Fruit fly (Drosophila melanogaster): Measurements from ENCODE around the gene CG5708.

Gene CG5708

DNA sequence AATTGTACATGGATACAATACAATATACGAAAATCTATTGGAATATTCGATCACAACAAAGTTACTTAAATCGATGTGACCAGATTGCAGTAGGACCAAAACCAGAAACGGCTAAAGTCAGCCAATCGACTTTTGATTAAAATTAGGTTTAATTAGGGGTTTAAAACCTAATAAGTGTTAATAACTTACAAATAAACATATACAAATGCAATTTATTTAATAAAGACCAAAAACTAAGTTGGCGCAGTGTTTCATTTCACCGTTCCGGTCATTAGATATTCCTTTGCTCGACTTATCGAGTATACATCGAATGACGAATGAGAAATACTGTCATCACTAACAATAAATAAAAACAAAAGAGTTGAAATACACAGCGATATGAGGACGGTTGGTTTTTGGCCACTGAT is 23.8 kb upstream of the CG5708 start, which contains the start of the genes bsk and CG31717 (continued):
- no peak for TF ChIP-seq CG12219 (GFP tag; optimal IDR thresholded peaks at IDR 0.05)
- TF ChIP-seq CG6791 (GFP tag; IDR thresholded peaks at IDR 0.05; ENCODE audit: partially characterized antibody), result peak; percentile 58; the same call in 1 of the 3 replicates
- TF ChIP-seq schlank (tag; optimal IDR thresholded peaks at IDR 0.05), result no peak
- TF ChIP-seq CG1603 (tag; optimal IDR thresholded peaks at IDR 0.05), result peak; percentile 93
- no peak for TF ChIP-seq Mes4 (GFP tag; optimal IDR thresholded peaks at IDR 0.05)
- peak; percentile 73 for TF ChIP-seq CG9797 (GFP tag; optimal IDR thresholded peaks at IDR 0.05)
- peak; percentile 19 for TF ChIP-seq Sin3A (optimal IDR thresholded peaks at IDR 0.05)
- no peak for TF ChIP-seq MTF-1 (GFP tag; optimal IDR thresholded peaks at IDR 0.05; ENCODE audit: borderline replicate concordance)
- peak; percentile 83 for TF ChIP-seq Elba2 (GFP tag; optimal IDR thresholded peaks at IDR 0.05)
- TF ChIP-seq slou (GFP tag; optimal IDR thresholded peaks at IDR 0.05), result no peak
- no peak for TF ChIP-seq CG11093 (GFP tag; IDR thresholded peaks at IDR 0.05)
- TF ChIP-seq lbe (GFP tag; optimal IDR thresholded peaks at IDR 0.05), result peak; percentile 14
- peak; percentile 82 for TF ChIP-seq trem (tag; optimal IDR thresholded peaks at IDR 0.05)
- no peak for TF ChIP-seq Chrac-16 (GFP tag; optimal IDR thresholded peaks at IDR 0.05)
- no peak for TF ChIP-seq Ssrp (tag; optimal IDR thresholded peaks at IDR 0.05)
- peak; percentile 15 for TF ChIP-seq HmgZ (tag; optimal IDR thresholded peaks at IDR 0.05)
- TF ChIP-seq row (GFP tag; IDR thresholded peaks at IDR 0.05), result peak; percentile 65
- peak; percentile 97 for TF ChIP-seq CG30020 (tag; optimal IDR thresholded peaks at IDR 0.05)
- TF ChIP-seq Awh (GFP tag; IDR thresholded peaks at IDR 0.05), result no peak
- no peak for TF ChIP-seq CG6175 (GFP tag; IDR thresholded peaks at IDR 0.05)
- TF ChIP-seq CG1233 (GFP tag; optimal IDR thresholded peaks at IDR 0.05), result no peak
- TF ChIP-seq CG9437 (GFP tag; optimal IDR thresholded peaks at IDR 0.05), result no peak
- TF ChIP-seq CG18262 (tag; optimal IDR thresholded peaks at IDR 0.05), result no peak
- TF ChIP-seq lilli (GFP tag; optimal IDR thresholded peaks at IDR 0.05), result peak; percentile 7
- TF ChIP-seq CG10565 (GFP tag; optimal IDR thresholded peaks at IDR 0.05), result no peak
- no peak for TF ChIP-seq exex (tag; optimal IDR thresholded peaks at IDR 0.05)
- peak; percentile 49; the same call in 1 of the 3 replicates for TF ChIP-seq HLH4C (GFP tag; IDR thresholded peaks at IDR 0.05; ENCODE audit: partially characterized antibody)
- peak; percentile 19 for TF ChIP-seq Hmx (GFP tag; optimal IDR thresholded peaks at IDR 0.05)
- no peak for TF ChIP-seq Dbx (GFP tag; IDR thresholded peaks at IDR 0.05)
- peak; percentile 78 for TF ChIP-seq CG2116 (GFP tag; optimal IDR thresholded peaks at IDR 0.05)
- TF ChIP-seq CG8290 (GFP tag; optimal IDR thresholded peaks at IDR 0.05), result peak; percentile 55
- TF ChIP-seq CG8290 (tag; optimal IDR thresholded peaks at IDR 0.05), result no peak
- peak; percentile 62 for TF ChIP-seq CG14710 (tag; optimal IDR thresholded peaks at IDR 0.05)
- TF ChIP-seq Dp (GFP tag; optimal IDR thresholded peaks at IDR 0.05), result peak; percentile 21
- TF ChIP-seq Dref (GFP tag; IDR thresholded peaks at IDR 0.05), result peak; percentile 71
- TF ChIP-seq CG18619 (GFP tag; optimal IDR thresholded peaks at IDR 0.05), result no peak
- peak; percentile 39; the same call in 1 of the 3 replicates for TF ChIP-seq vnd (GFP tag; IDR thresholded peaks at IDR 0.05; ENCODE audit: partially characterized antibody)
- TF ChIP-seq tll (GFP tag; optimal IDR thresholded peaks at IDR 0.05), result peak in 1 of 2 experiments; percentile 53
- TF ChIP-seq nom (GFP tag; optimal IDR thresholded peaks at IDR 0.05), result peak; percentile 2
- TF ChIP-seq dpn (GFP tag; optimal IDR thresholded peaks at IDR 0.05), result peak in 1 of 2 experiments; percentile 12

DNA sequence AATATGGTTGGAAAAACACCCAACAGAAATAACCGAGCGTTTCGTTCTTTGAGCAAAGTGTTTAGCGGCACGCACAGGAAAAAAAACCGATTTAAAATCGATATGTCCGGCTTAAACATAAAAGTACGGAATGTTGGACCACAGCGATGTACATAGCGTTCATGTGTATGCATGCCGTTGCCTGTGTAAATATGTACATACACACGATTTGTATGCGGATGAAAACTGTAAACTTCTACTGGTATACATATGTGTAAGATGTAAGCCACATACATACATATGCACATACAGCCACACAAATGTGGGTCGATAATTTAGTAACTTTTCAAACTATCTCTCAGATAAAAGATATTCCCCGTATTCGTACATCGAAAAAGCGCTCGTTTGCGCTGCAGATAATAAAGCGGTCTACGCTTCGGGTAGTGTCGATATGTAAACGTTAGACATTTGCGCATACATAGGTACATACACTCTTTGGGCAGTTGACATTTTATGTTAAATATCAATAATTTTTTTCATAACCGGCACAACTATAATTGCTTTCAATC is 23.1 kb upstream of the CG5708 start:
- peak; percentile 2 for TF ChIP-seq Spps (tag; optimal IDR thresholded peaks at IDR 0.05)
- TF ChIP-seq mld (GFP tag; IDR thresholded peaks at IDR 0.05; ENCODE audit: partially characterized antibody), result no peak
- peak; percentile 51; the same call in 1 of the 3 replicates for TF ChIP-seq CG2199 (GFP tag; IDR thresholded peaks at IDR 0.05)
- TF ChIP-seq pita (GFP tag; optimal IDR thresholded peaks at IDR 0.05), result no peak
- TF ChIP-seq Scr (GFP tag; IDR thresholded peaks at IDR 0.05; ENCODE audit: partially characterized antibody), result 0 out of 2 replicates have a peak, but pooled peaks have one; percentile 17
- TF ChIP-seq CG32767 (GFP tag; IDR thresholded peaks at IDR 0.05), result peak; percentile 69; the same call in 1 of the 2 replicates
- TF ChIP-seq CHES-1-like (GFP tag; optimal IDR thresholded peaks at IDR 0.05), result peak; percentile 15
- TF ChIP-seq CG12219 (GFP tag; optimal IDR thresholded peaks at IDR 0.05), result peak; percentile 20
- TF ChIP-seq twi (tag; optimal IDR thresholded peaks at IDR 0.05), result peak; percentile 53
- peak; percentile 75 for TF ChIP-seq fd64A (GFP tag; optimal IDR thresholded peaks at IDR 0.05)
- peak; percentile 64 for TF ChIP-seq CrebB (tag; optimal IDR thresholded peaks at IDR 0.05)
- TF ChIP-seq toy (GFP tag; IDR thresholded peaks at IDR 0.05), result no peak
- TF ChIP-seq CG11695 (GFP tag; IDR thresholded peaks at IDR 0.05), result peak; percentile 55; the same call in 1 of the 3 replicates

Measured in whole organism, embryonic.